Fruit fly (Drosophila melanogaster) whole organism, embryonic: ENCODE measurements around the gene Hinfp.

ENCODE experiments used
- ATbp ChIP-seq: fragments of 200-800 bp; sonication (Bioruptor generic); optimal IDR thresholded peaks from 2 replicates; lab custom pipeline; 2017; ENCODE audit warnings: missing biosample characterization, mild to moderate bottlenecking, missing genetic modification characterization, missing genetic modification reagents
- Awh ChIP-seq: fragments of 200-800 bp; sonication (Bioruptor generic); IDR thresholded peaks from 2 replicates; pipeline ENCODE4, ENCODE4 v1.3.6; 2022; ENCODE audit warnings: missing biosample characterization, missing genetic modification characterization
- Bdp1 ChIP-seq: fragments of 200-800 bp; sonication (Bioruptor generic); optimal IDR thresholded peaks from 3 replicates; lab custom pipeline; 2016; ENCODE audit warnings: missing biosample characterization, missing genetic modification characterization
- CG1024 ChIP-seq: fragments of 200-800 bp; sonication (Bioruptor generic); IDR thresholded peaks from 2 replicates; pipeline ENCODE4 v1.3.6; 2022; ENCODE audit warnings: missing biosample characterization, missing genetic modification characterization
- CG12659 ChIP-seq: fragments of 200-800 bp; sonication (Bioruptor generic); optimal IDR thresholded peaks from 3 replicates; lab custom pipeline; 2017; ENCODE audit warnings: mild to moderate bottlenecking, missing biosample characterization, missing genetic modification reagents, missing genetic modification characterization
- CG14014 ChIP-seq: fragments of 200-800 bp; sonication (Bioruptor generic); IDR thresholded peaks from 2 replicates; pipeline ENCODE4 v1.3.6; 2022; ENCODE audit warnings: missing biosample characterization, missing genetic modification characterization
- CG15479 ChIP-seq: fragments of 200-800 bp; sonication (Bioruptor generic); optimal IDR thresholded peaks from 3 replicates; lab custom pipeline; 2019; ENCODE audit warnings: missing biosample characterization, mild to moderate bottlenecking, missing genetic modification characterization, moderate library complexity
- CG15601 ChIP-seq: fragments of 200-800 bp; sonication (Bioruptor generic); optimal IDR thresholded peaks from 3 replicates; lab custom pipeline; 2019; ENCODE audit warnings: missing biosample characterization, mild to moderate bottlenecking, missing genetic modification characterization, moderate library complexity
- CG17186 ChIP-seq: fragments of 200-800 bp; sonication (Bioruptor generic); optimal IDR thresholded peaks from 3 replicates; lab custom pipeline; 2017; ENCODE audit warnings: missing biosample characterization, missing genetic modification reagents, missing genetic modification characterization
- CG17361 ChIP-seq: fragments of 200-800 bp; sonication (Bioruptor generic); IDR thresholded peaks from 3 replicates; pipeline ENCODE4 v1.3.6; 2022; ENCODE audit warnings: missing biosample characterization, missing genetic modification characterization
- CG2712 ChIP-seq: fragments of 200-800 bp; optimal IDR thresholded peaks from 3 replicates; lab custom pipeline; 2019; ENCODE audit warnings: missing biosample characterization, mild to moderate bottlenecking, missing genetic modification characterization, moderate library complexity
- CG30403 ChIP-seq: fragments of 200-800 bp; sonication (Bioruptor generic); optimal IDR thresholded peaks from 3 replicates; lab custom pipeline; 2016; ENCODE audit warnings: missing biosample characterization, missing genetic modification characterization
- CG31365 ChIP-seq: fragments of 200-800 bp; sonication (Bioruptor generic); optimal IDR thresholded peaks from 2 replicates; lab custom pipeline; 2018; ENCODE audit warnings: missing biosample characterization, mild to moderate bottlenecking, missing genetic modification characterization
- CG3163 ChIP-seq: fragments of 200-800 bp; sonication (Bioruptor generic); optimal IDR thresholded peaks from 3 replicates; lab custom pipeline; 2016; ENCODE audit warnings: missing biosample characterization, missing genetic modification characterization
- CG7372 ChIP-seq: fragments of 200-800 bp; sonication (Bioruptor generic); IDR thresholded peaks from 2 replicates; pipeline ENCODE4 v1.3.6; 2022; ENCODE audit warnings: missing biosample characterization, missing genetic modification characterization
- CG7556 ChIP-seq: fragments of 200-800 bp; sonication (Bioruptor generic); optimal IDR thresholded peaks from 2 replicates; lab custom pipeline; 2017; ENCODE audit warnings: missing biosample characterization, mild to moderate bottlenecking, missing genetic modification characterization
- CHES-1-like ChIP-seq: fragments of 200-800 bp; sonication (Bioruptor generic); optimal IDR thresholded peaks from 2 replicates; lab custom pipeline; 2016; ENCODE audit warnings: missing biosample characterization, missing genetic modification characterization
- Camta ChIP-seq: fragments of 200-800 bp; sonication (Bioruptor generic); optimal IDR thresholded peaks from 2 replicates; lab custom pipeline; 2016; ENCODE audit warnings: missing biosample characterization, missing genetic modification characterization
- D ChIP-seq, 2 experiments: fragments of 200-800 bp in 1 of 2; fragments of >200 bp in 1 of 2; sonication (Bioruptor generic) in 1 of 2; optimal IDR thresholded peaks; 2 replicates in 1 of 2; 3 replicates in 1 of 2; lab custom pipeline; 2017; ENCODE audit warnings: mild to moderate bottlenecking in 1 of 2, missing biosample characterization in 1 of 2, missing genetic modification characterization in 1 of 2, missing genetic modification reagents in 1 of 2
- Gsc ChIP-seq: fragments of 200-800 bp; sonication (Bioruptor generic); IDR thresholded peaks from 2 replicates; pipeline ENCODE4 v1.3.6; 2022; ENCODE audit warnings: missing biosample characterization, missing genetic modification characterization
- HLH54F ChIP-seq: fragments of 200-800 bp; sonication (Bioruptor generic); optimal IDR thresholded peaks from 3 replicates; lab custom pipeline; 2016; ENCODE audit warnings: missing biosample characterization, missing genetic modification characterization
- HLHmδ ChIP-seq: fragments of 200-800 bp; sonication (Bioruptor generic); optimal IDR thresholded peaks from 2 replicates; lab custom pipeline; 2018; ENCODE audit warnings: missing biosample characterization, mild to moderate bottlenecking, missing genetic modification characterization, moderate library complexity
- Hr78 ChIP-seq, 2 experiments: fragments of 200-800 bp in 1 of 2; fragments of >200 bp in 1 of 2; sonication (Bioruptor generic) in 1 of 2; optimal IDR thresholded peaks; 2 replicates each; lab custom pipeline; 2017 to 2019; ENCODE audit warnings: missing biosample characterization in 2 of 2, missing genetic modification characterization in 2 of 2, mild to moderate bottlenecking in 1 of 2, moderate library complexity in 1 of 2
- Mad ChIP-seq: fragments of 200-800 bp; sonication (Bioruptor generic); optimal IDR thresholded peaks from 2 replicates; lab custom pipeline; 2016; ENCODE audit warnings: missing biosample characterization, missing genetic modification characterization
- NC2β ChIP-seq: fragments of 200-800 bp; sonication (Bioruptor generic); optimal IDR thresholded peaks from 2 replicates; lab custom pipeline; 2016; ENCODE audit warnings: missing biosample characterization, missing genetic modification characterization
- Oaz ChIP-seq: fragments of 200-800 bp; sonication (Bioruptor generic); IDR thresholded peaks from 2 replicates; pipeline ENCODE4 v1.3.6; 2022; ENCODE audit warnings: missing biosample characterization, missing genetic modification characterization
- Tbp ChIP-seq: fragments of >200 bp; optimal IDR thresholded peaks from 2 replicates; lab custom pipeline; 2018; ENCODE audit warnings: missing biosample characterization, missing genetic modification characterization
- ab ChIP-seq: fragments of 200-800 bp; sonication (Bioruptor generic); optimal IDR thresholded peaks from 2 replicates; lab custom pipeline; 2016; ENCODE audit warnings: missing biosample characterization, missing genetic modification characterization
- bab2 ChIP-seq: fragments of 200-800 bp; sonication (Bioruptor generic); optimal IDR thresholded peaks from 2 replicates; lab custom pipeline; 2016; ENCODE audit warnings: missing biosample characterization, missing genetic modification characterization
- bbx ChIP-seq: fragments of 200-800 bp; sonication (Bioruptor generic); IDR thresholded peaks from 2 replicates; pipeline ENCODE4 v1.3.6; 2022; ENCODE audit warnings: missing biosample characterization, missing genetic modification characterization; ENCODE audit not compliant: partially characterized antibody
- bowl ChIP-seq: fragments of 200-800 bp; sonication (Bioruptor generic); IDR thresholded peaks from 2 replicates; pipeline ENCODE4 v1.3.6; 2022; ENCODE audit warnings: missing biosample characterization, missing genetic modification characterization
- btn ChIP-seq: fragments of 200-800 bp; sonication (Bioruptor generic); optimal IDR thresholded peaks from 2 replicates; lab custom pipeline; 2016; ENCODE audit warnings: missing biosample characterization, missing genetic modification characterization
- cas ChIP-seq: fragments of 200-800 bp; sonication (Bioruptor generic); IDR thresholded peaks from 2 replicates; pipeline ENCODE4 v1.3.6; 2022; ENCODE audit warnings: missing biosample characterization, missing genetic modification characterization
- ci ChIP-seq: fragments of 200-800 bp; sonication (Bioruptor generic); IDR thresholded peaks from 3 replicates; pipeline ENCODE4 v1.3.6; 2022; ENCODE audit warnings: missing biosample characterization, missing genetic modification characterization
- danr ChIP-seq: fragments of 200-800 bp; sonication (Bioruptor generic); IDR thresholded peaks from 2 replicates; pipeline ENCODE4 v1.3.6; 2022; ENCODE audit warnings: missing biosample characterization, missing genetic modification characterization
- dmrt99B ChIP-seq: fragments of 200-800 bp; sonication (Bioruptor generic); optimal IDR thresholded peaks from 2 replicates; lab custom pipeline; 2018; ENCODE audit warnings: missing biosample characterization, mild to moderate bottlenecking, missing genetic modification characterization, moderate library complexity
- fd3F ChIP-seq: fragments of 200-800 bp; sonication (Bioruptor generic); optimal IDR thresholded peaks from 2 replicates; lab custom pipeline; 2018; ENCODE audit warnings: missing biosample characterization, mild to moderate bottlenecking, missing genetic modification characterization, moderate library complexity
- gfzf ChIP-seq: fragments of 200-800 bp; sonication (Bioruptor generic); optimal IDR thresholded peaks from 2 replicates; lab custom pipeline; 2016; ENCODE audit warnings: missing biosample characterization, mild to moderate bottlenecking, missing genetic modification characterization, moderate library complexity
- inv ChIP-seq: fragments of 200-800 bp; sonication (Bioruptor generic); IDR thresholded peaks from 2 replicates; pipeline ENCODE4 v1.3.6; 2022; ENCODE audit warnings: missing biosample characterization, missing genetic modification characterization; ENCODE audit not compliant: partially characterized antibody
- nom ChIP-seq: fragments of 200-800 bp; sonication (Bioruptor generic); optimal IDR thresholded peaks from 2 replicates; lab custom pipeline; 2017; ENCODE audit warnings: missing biosample characterization, missing genetic modification characterization, mild to moderate bottlenecking, moderate library complexity, missing genetic modification reagents
- psq ChIP-seq: fragments of 200-800 bp; sonication (Bioruptor generic); optimal IDR thresholded peaks from 2 replicates; lab custom pipeline; 2017; ENCODE audit warnings: missing biosample characterization, missing genetic modification characterization
- salm ChIP-seq: fragments of 200-800 bp; sonication (Bioruptor generic); optimal IDR thresholded peaks from 2 replicates; lab custom pipeline; 2018; ENCODE audit warnings: missing biosample characterization, mild to moderate bottlenecking, missing genetic modification characterization
- sim ChIP-seq: fragments of 200-800 bp; sonication (Bioruptor generic); IDR thresholded peaks from 2 replicates; pipeline ENCODE4 v1.3.6; 2022; ENCODE audit warnings: missing biosample characterization, missing genetic modification characterization
- sug ChIP-seq: fragments of 200-800 bp; optimal IDR thresholded peaks from 2 replicates; lab custom pipeline; 2019; ENCODE audit warnings: missing biosample characterization, mild to moderate bottlenecking, missing genetic modification characterization, moderate library complexity
- tap ChIP-seq: fragments of 200-800 bp; optimal IDR thresholded peaks from 3 replicates; lab custom pipeline; 2019; ENCODE audit warnings: missing biosample characterization, mild to moderate bottlenecking, missing genetic modification characterization, moderate library complexity
- trh ChIP-seq: fragments of 200-800 bp; sonication (Bioruptor generic); optimal IDR thresholded peaks from 2 replicates; lab custom pipeline; 2016; ENCODE audit warnings: missing biosample characterization, missing genetic modification characterization
- twi ChIP-seq: fragments of 200-800 bp; optimal IDR thresholded peaks from 2 replicates; lab custom pipeline; 2019; ENCODE audit warnings: missing biosample characterization, mild to moderate bottlenecking, missing genetic modification characterization, moderate library complexity
- vfl ChIP-seq: fragments of 200-800 bp; sonication (Bioruptor generic); optimal IDR thresholded peaks from 2 replicates; lab custom pipeline; 2016; ENCODE audit warnings: missing biosample characterization, missing genetic modification characterization
- zen ChIP-seq: fragments of 200-800 bp; sonication (Bioruptor generic); optimal IDR thresholded peaks from 3 replicates; lab custom pipeline; 2018; ENCODE audit warnings: missing biosample characterization, mild to moderate bottlenecking, missing genetic modification characterization, moderate library complexity
- zfh1 ChIP-seq: fragments of 200-800 bp; sonication (Bioruptor generic); IDR thresholded peaks from 3 replicates; pipeline ENCODE4 v1.3.6; 2022; ENCODE audit warnings: missing biosample characterization, missing genetic modification characterization
- zfh2 ChIP-seq: fragments of 200-800 bp; sonication (Bioruptor generic); optimal IDR thresholded peaks from 2 replicates; lab custom pipeline; 2016; ENCODE audit warnings: missing biosample characterization, missing genetic modification characterization

Gene Hinfp

DNA sequence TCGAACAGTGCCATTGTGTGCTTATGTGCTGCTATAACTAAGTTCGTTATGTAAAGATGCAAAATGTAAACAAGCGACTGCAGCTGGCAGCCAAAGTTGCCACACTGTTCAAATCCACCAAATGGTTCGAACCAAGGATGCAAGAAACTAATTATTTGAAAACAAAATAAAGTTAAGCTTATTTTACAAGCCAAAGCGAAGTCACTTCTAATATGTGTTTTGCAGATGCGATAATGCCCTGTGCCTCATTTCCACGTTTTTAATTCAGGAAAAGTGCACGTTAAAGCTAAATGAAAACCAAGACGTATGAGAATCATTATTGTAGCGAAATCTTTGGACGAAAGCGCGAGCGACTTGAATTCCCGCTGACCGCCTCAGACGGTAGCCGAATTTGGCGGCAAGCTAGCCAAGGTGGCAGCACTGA is 4.2 kb upstream of the Hinfp start, which contains the start of the genes CG13365 and Vsp37A (continued):
- TF ChIP-seq CG31365 (tag; lab: Kevin White, UChicago), result no peak
- no peak for TF ChIP-seq ab (GFP tag; lab: Kevin White, UChicago)
- peak; percentile 54 for TF ChIP-seq gfzf
- no peak for TF ChIP-seq sim (GFP tag; lab: Robert Waterston, UW)
- no peak for TF ChIP-seq Oaz (GFP tag; lab: Robert Waterston, UW)
- TF ChIP-seq vfl (GFP tag; lab: Kevin White, UChicago), result peak; percentile 31
- TF ChIP-seq CG15601 (tag; lab: Kevin White, UChicago), result peak; percentile 38
- peak; percentile 57 for TF ChIP-seq ATbp
- TF ChIP-seq trh, result peak; percentile 11
- peak; percentile 65 for TF ChIP-seq CG12659 (GFP tag; lab: Kevin White, UChicago)
- TF ChIP-seq CG14014 (GFP tag; lab: Robert Waterston, UW), result peak; percentile 48; the same call in 1 of the 2 replicates
- TF ChIP-seq HLH54F, result no peak
- no peak for TF ChIP-seq CG7372 (GFP tag; lab: Robert Waterston, UW)
- TF ChIP-seq CG2712 (tag; lab: Kevin White, UChicago), result peak; percentile 38
- peak; percentile 25 for TF ChIP-seq CG7556 (GFP tag; lab: Kevin White, UChicago)
- TF ChIP-seq psq (GFP tag; lab: Kevin White, UChicago), result no peak
- no peak for TF ChIP-seq NC2β
- no peak for TF ChIP-seq dmrt99B (tag; lab: Kevin White, UChicago)
- TF ChIP-seq bowl (GFP tag; lab: Robert Waterston, UW), result no peak
- TF ChIP-seq zfh1 (GFP tag; lab: Robert Waterston, UW), result peak; percentile 52; the same call in 1 of the 3 replicates
- peak; percentile 57 for TF ChIP-seq CG17186
- TF ChIP-seq sug, result peak; percentile 72
- TF ChIP-seq bbx (GFP tag; lab: Robert Waterston, UW), result no peak
- peak; percentile 51 for TF ChIP-seq zfh2
- TF ChIP-seq bab2 (GFP tag; lab: Kevin White, UChicago), result peak; percentile 64
- TF ChIP-seq cas (GFP tag; lab: Robert Waterston, UW), result no peak
- TF ChIP-seq Bdp1 (GFP tag; lab: Kevin White, UChicago), result peak; percentile 40
- peak; percentile 71 for TF ChIP-seq CG17361
- no peak for TF ChIP-seq D (optimal IDR thresholded peaks at IDR 0.05; lab: Kevin White, UChicago)
- TF ChIP-seq D (GFP tag; optimal IDR thresholded peaks at IDR 0.05; lab: Kevin White, UChicago), result peak; percentile 11
- TF ChIP-seq CHES-1-like (GFP tag; lab: Kevin White, UChicago), result peak; percentile 64
- TF ChIP-seq ci (GFP tag; lab: Robert Waterston, UW), result peak; percentile 66; the same call in 2 of the 3 replicates
- peak; percentile 6 for TF ChIP-seq Mad (GFP tag; lab: Kevin White, UChicago)
- peak; percentile 23 for TF ChIP-seq zen (tag; lab: Kevin White, UChicago)
- TF ChIP-seq Awh, result no peak; the same call in 1 of the 2 replicates
- TF ChIP-seq CG15479 (GFP tag; lab: Kevin White, UChicago), result no peak
- peak; percentile 10 for TF ChIP-seq twi (tag; lab: Kevin White, UChicago)
- no peak for TF ChIP-seq salm (tag; lab: Kevin White, UChicago)
- no peak for TF ChIP-seq tap (tag; lab: Kevin White, UChicago)
- TF ChIP-seq CG3163, result peak; percentile 4
- no peak for TF ChIP-seq fd3F (GFP tag; lab: Kevin White, UChicago)
- TF ChIP-seq btn (GFP tag; lab: Kevin White, UChicago), result peak; percentile 23
- no peak for TF ChIP-seq inv (GFP tag; lab: Robert Waterston, UW)
- peak; percentile 52 for TF ChIP-seq CG30403 (GFP tag; lab: Kevin White, UChicago)
- no peak for TF ChIP-seq danr (GFP tag; lab: Robert Waterston, UW)
- TF ChIP-seq CG1024 (GFP tag; lab: Robert Waterston, UW), result no peak
- TF ChIP-seq Gsc, result no peak
- TF ChIP-seq Hr78 (GFP tag; optimal IDR thresholded peaks at IDR 0.05; lab: Kevin White, UChicago), result no peak
- no peak for TF ChIP-seq nom (GFP tag; lab: Kevin White, UChicago)
- TF ChIP-seq Camta (GFP tag; lab: Kevin White, UChicago), result peak; percentile 45
- TF ChIP-seq HLHmδ (GFP tag; lab: Kevin White, UChicago), result no peak
- TF ChIP-seq Tbp (GFP tag; lab: Kevin White, UChicago), result no peak
